Fruit fly (Drosophila melanogaster) whole organism, prepupa: ENCODE data around the gene Sys1.

ENCODE experiments used
- CG6792 ChIP-seq: fragments of 200-800 bp; sonication (Bioruptor generic); optimal IDR thresholded peaks from 3 replicates; lab custom pipeline; 2016; ENCODE audit warnings: missing biosample characterization, missing genetic modification characterization
- Gug ChIP-seq: fragments of 200-800 bp; sonication (Bioruptor generic); IDR thresholded peaks from 2 replicates; pipeline ENCODE4 v1.3.6; 2022; ENCODE audit warnings: missing biosample characterization, missing genetic modification characterization

DNA sequence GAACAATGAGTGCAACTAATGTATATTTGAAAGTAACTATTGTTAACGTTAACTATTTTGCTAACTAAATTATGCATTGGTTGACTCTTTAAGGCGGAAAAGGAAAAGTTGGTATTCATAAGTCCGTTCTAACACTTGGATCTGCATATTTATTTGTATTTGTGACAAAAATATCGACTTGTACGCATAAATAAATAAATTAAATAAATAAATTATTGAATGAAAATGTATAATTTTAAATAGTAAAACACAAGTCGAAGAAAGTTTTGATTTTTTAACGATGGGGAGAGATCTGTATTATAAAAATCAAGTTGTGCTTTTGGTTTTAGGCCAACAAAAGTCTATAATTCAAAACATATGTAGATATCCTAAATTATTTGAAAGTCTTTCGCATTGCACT, 14.9 kb downstream of the Sys1 start, which contains the start of gene CG8036:
- TF ChIP-seq CG6792 (no peak), Gug (GFP tag; lab: Robert Waterston, UW) (no peak)
